Worm (Caenorhabditis elegans) whole organism, L4 larva: ENCODE data around the gene E04F6.9.
A peak's percentile ranks its signal among the peaks of the same experiment; 100 is the strongest.

Experiments
- D1046.2 ChIP-seq: fragments of 200-800 bp; sonication (Bioruptor generic); IDR thresholded peaks from 2 replicates; pipeline ENCODE4 v1.3.6; 2022; ENCODE audit warnings: missing genetic modification characterization, missing compliant biosample characterization
- F26F4.8 ChIP-seq: fragments of 200-800 bp; sonication (Bioruptor generic); conservative IDR thresholded peaks from 2 replicates; pipeline ENCODE4 v1.3.6; 2022; ENCODE audit warnings: missing genetic modification characterization, missing compliant biosample characterization
- F37D6.2 ChIP-seq: sonication (generic microtip); optimal IDR thresholded peaks from 2 replicates; lab custom pipeline; 2016; ENCODE audit warnings: mild to moderate bottlenecking, missing genetic modification characterization, missing compliant biosample characterization
- F44E2.7 ChIP-seq: fragments of 200-800 bp; sonication (Bioruptor generic); IDR thresholded peaks from 2 replicates; pipeline ENCODE4 v2.1.2; 2022; ENCODE audit warnings: missing genetic modification characterization, missing compliant biosample characterization
- T20F7.1 ChIP-seq: fragments of 200-800 bp; sonication (Bioruptor generic); optimal IDR thresholded peaks from 2 replicates; lab custom pipeline; 2018; ENCODE audit warnings: mild to moderate bottlenecking, missing genetic modification characterization, missing compliant biosample characterization
- T26A8.4 ChIP-seq: fragments of 200-800 bp; sonication (Bioruptor generic); IDR thresholded peaks from 2 replicates; pipeline ENCODE4 v1.3.6; 2022; ENCODE audit warnings: missing genetic modification characterization, missing compliant biosample characterization
- Y105C5A.15 ChIP-seq: fragments of 200-800 bp; sonication (Bioruptor generic); IDR thresholded peaks from 2 replicates; pipeline ENCODE4 v1.3.6; 2022; ENCODE audit warnings: missing genetic modification characterization, missing compliant biosample characterization
- Y75B8A.6 ChIP-seq: fragments of 200-800 bp; sonication (Bioruptor generic); IDR thresholded peaks from 2 replicates; pipeline ENCODE4 v1.3.6; 2022; ENCODE audit warnings: missing genetic modification reagents, missing genetic modification characterization, missing compliant biosample characterization
- aha-1 ChIP-seq: fragments of 150-350 bp; peaks from one replicate; lab custom pipeline; 2014; ENCODE audit warnings: missing biosample characterization, missing genetic modification characterization
- ceh-44 ChIP-seq: fragments of 200-800 bp; sonication (Bioruptor generic); IDR thresholded peaks from 2 replicates; pipeline ENCODE4 v1.3.6; 2022; ENCODE audit warnings: missing genetic modification reagents, missing genetic modification characterization, missing compliant biosample characterization
- ceh-82 ChIP-seq: sonication (generic microtip); optimal IDR thresholded peaks from 2 replicates; lab custom pipeline; 2017; ENCODE audit warnings: missing biosample characterization, missing genetic modification characterization
- daf-16 ChIP-seq, 3 experiments: sonication (generic microtip); optimal IDR thresholded peaks; 2 replicates each; lab custom pipeline; 2016 to 2017; ENCODE audit warnings: missing genetic modification characterization in 3 of 3, missing genetic modification reagents in 3 of 3, mild to moderate bottlenecking in 2 of 3, missing compliant biosample characterization in 2 of 3, missing biosample characterization in 1 of 3, moderate library complexity in 1 of 3
- dmd-6 ChIP-seq: fragments of 200-800 bp; sonication (Bioruptor generic); IDR thresholded peaks from 2 replicates; pipeline ENCODE4 v1.3.6; 2022; ENCODE audit warnings: missing genetic modification reagents, missing genetic modification characterization, missing compliant biosample characterization
- dmd-8 ChIP-seq: fragments of 200-800 bp; sonication (Bioruptor generic); IDR thresholded peaks from 2 replicates; pipeline ENCODE4 v1.3.6; 2022; ENCODE audit warnings: missing genetic modification characterization, missing compliant biosample characterization
- dve-1 ChIP-seq: sonication (generic microtip); optimal IDR thresholded peaks from 2 replicates; lab custom pipeline; 2017; ENCODE audit warnings: antibody characterized with exemption, mild to moderate bottlenecking, missing genetic modification characterization, missing compliant biosample characterization; ENCODE audit not compliant: insufficient read depth
- fos-1 ChIP-seq: fragments of 150-350 bp; optimal IDR thresholded peaks from 2 replicates; lab custom pipeline; 2014; ENCODE audit warnings: missing biosample characterization, missing genetic modification characterization
- gei-8 ChIP-seq: fragments of 200-800 bp; sonication (Bioruptor generic); optimal IDR thresholded peaks from 2 replicates; lab custom pipeline; 2018; ENCODE audit warnings: mild to moderate bottlenecking, missing genetic modification characterization, missing compliant biosample characterization
- hif-1 ChIP-seq, 2 experiments: sonication (generic microtip); optimal IDR thresholded peaks; 2 replicates each; lab custom pipeline; 2016 to 2017; ENCODE audit warnings: missing compliant biosample characterization in 2 of 2, missing genetic modification characterization in 2 of 2, missing genetic modification reagents in 2 of 2, missing genotype in 2 of 2, mild to moderate bottlenecking in 1 of 2
- hlh-30 ChIP-seq: sonication (generic microtip); optimal IDR thresholded peaks from 2 replicates; lab custom pipeline; 2017; ENCODE audit warnings: antibody characterized with exemption, mild to moderate bottlenecking, missing genetic modification characterization, missing compliant biosample characterization; ENCODE audit not compliant: insufficient read depth
- jun-1 ChIP-seq: fragments of 150-350 bp; optimal IDR thresholded peaks from 2 replicates; lab custom pipeline; 2014; ENCODE audit warnings: missing biosample characterization, missing genetic modification reagents, missing genetic modification characterization
- lim-7 ChIP-seq: fragments of 200-800 bp; sonication (Bioruptor generic); IDR thresholded peaks from 2 replicates; pipeline ENCODE4 v1.3.6; 2022; ENCODE audit warnings: missing genetic modification characterization, missing compliant biosample characterization
- lin-1 ChIP-seq: fragments of 200-800 bp; sonication (Bioruptor generic); IDR thresholded peaks from 2 replicates; pipeline ENCODE4 v1.3.6; 2022; ENCODE audit warnings: missing genetic modification reagents, missing genetic modification characterization, missing compliant biosample characterization
- lin-38 ChIP-seq: fragments of 200-800 bp; sonication (Bioruptor generic); IDR thresholded peaks from 2 replicates; pipeline ENCODE4 v1.3.6; 2022; ENCODE audit warnings: missing genetic modification reagents, missing genetic modification characterization, missing compliant biosample characterization
- lir-3 ChIP-seq: sonication (generic microtip); optimal IDR thresholded peaks from 2 replicates; lab custom pipeline; 2016; ENCODE audit warnings: mild to moderate bottlenecking, missing genetic modification characterization, missing compliant biosample characterization
- lsy-2 ChIP-seq, 2 experiments: fragments of 150-350 bp in 1 of 2; sonication (generic microtip) in 1 of 2; optimal IDR thresholded peaks; 2 replicates each; lab custom pipeline; 2014 to 2017; ENCODE audit warnings: missing biosample characterization in 2 of 2, missing genetic modification characterization in 2 of 2
- madf-5 ChIP-seq, 2 experiments: fragments of 200-800 bp; sonication (Bioruptor generic); IDR thresholded peaks; 2 replicates each; pipeline ENCODE4 v1.3.6; 2022; ENCODE audit warnings: missing compliant biosample characterization in 2 of 2, missing genetic modification characterization in 2 of 2
- mdt-29 ChIP-seq: fragments of 200-800 bp; sonication (Bioruptor generic); IDR thresholded peaks from 2 replicates; pipeline ENCODE4 v1.3.6; 2022; ENCODE audit warnings: missing genetic modification reagents, missing genetic modification characterization, missing compliant biosample characterization
- mep-1 ChIP-seq: fragments of 150-350 bp; sonication (generic microtip); optimal IDR thresholded peaks from 3 replicates; lab custom pipeline; 2014; ENCODE audit warnings: missing biosample characterization, missing genetic modification characterization
- mxl-2 ChIP-seq: fragments of 200-800 bp; sonication (Bioruptor generic); conservative IDR thresholded peaks from 2 replicates; pipeline ENCODE4 v1.3.6; 2022; ENCODE audit warnings: missing genetic modification reagents, missing genetic modification characterization, missing compliant biosample characterization
- nhr-11 ChIP-seq: fragments of 150-350 bp; optimal IDR thresholded peaks from 2 replicates; lab custom pipeline; 2014; ENCODE audit warnings: missing biosample characterization, missing genetic modification characterization
- nhr-111 ChIP-seq: fragments of 200-800 bp; sonication (Bioruptor generic); optimal IDR thresholded peaks from 2 replicates; lab custom pipeline; 2018; ENCODE audit warnings: mild to moderate bottlenecking, missing genetic modification characterization, missing compliant biosample characterization
- nhr-237 ChIP-seq: sonication (generic microtip); optimal IDR thresholded peaks from 2 replicates; lab custom pipeline; 2017; ENCODE audit warnings: missing biosample characterization, missing genetic modification characterization
- nhr-28 ChIP-seq: fragments of 150-350 bp; optimal IDR thresholded peaks from 2 replicates; lab custom pipeline; 2014; ENCODE audit warnings: missing biosample characterization, missing genetic modification characterization
- nhr-42 ChIP-seq: fragments of 200-800 bp; sonication (Bioruptor generic); IDR thresholded peaks from 2 replicates; pipeline ENCODE4 v1.3.6; 2022; ENCODE audit warnings: missing genetic modification characterization, missing compliant biosample characterization
- nhr-77 ChIP-seq: fragments of 150-350 bp; optimal IDR thresholded peaks from 2 replicates; lab custom pipeline; 2014; ENCODE audit warnings: missing biosample characterization, missing genetic modification characterization
- pha-4 ChIP-seq, 2 experiments: fragments of 150-350 bp in 1 of 2; fragments of 200-800 bp in 1 of 2; sonication (Bioruptor generic) in 1 of 2; IDR thresholded peaks in 1 of 2; optimal IDR thresholded peaks in 1 of 2; 2 replicates each; pipeline versions ENCODE4 v1.3.6 to Lab custom; 2014 to 2022; ENCODE audit warnings: missing genetic modification characterization in 2 of 2, missing genetic modification reagents in 2 of 2, missing biosample characterization in 1 of 2, missing compliant biosample characterization in 1 of 2
- pqm-1 ChIP-seq: sonication (generic microtip); optimal IDR thresholded peaks from 2 replicates; lab custom pipeline; 2017; ENCODE audit warnings: missing biosample characterization, missing genetic modification characterization
- set-16 ChIP-seq: fragments of 200-800 bp; sonication (Bioruptor generic); IDR thresholded peaks from 2 replicates; pipeline ENCODE4 v1.3.6; 2022; ENCODE audit warnings: missing genetic modification reagents, missing genetic modification characterization, missing compliant biosample characterization
- snpc-4 ChIP-seq: fragments of 150-350 bp; optimal IDR thresholded peaks from 2 replicates; lab custom pipeline; 2014; ENCODE audit warnings: missing biosample characterization, missing genetic modification characterization
- spr-1 ChIP-seq: sonication (generic microtip); optimal IDR thresholded peaks from 2 replicates; lab custom pipeline; 2016; ENCODE audit warnings: mild to moderate bottlenecking, missing genetic modification characterization, missing compliant biosample characterization
- unc-130 ChIP-seq: sonication (generic microtip); optimal IDR thresholded peaks from 2 replicates; lab custom pipeline; 2016; ENCODE audit warnings: missing genetic modification reagents, missing genetic modification characterization, missing compliant biosample characterization
- zag-1 ChIP-seq: fragments of 150-350 bp; optimal IDR thresholded peaks from 2 replicates; lab custom pipeline; 2014; ENCODE audit warnings: missing biosample characterization, missing genetic modification characterization
- ztf-7 ChIP-seq: fragments of 150-350 bp; optimal IDR thresholded peaks from 2 replicates; lab custom pipeline; 2014; ENCODE audit warnings: missing biosample characterization, missing genetic modification characterization

E04F6.9 gene

DNA sequence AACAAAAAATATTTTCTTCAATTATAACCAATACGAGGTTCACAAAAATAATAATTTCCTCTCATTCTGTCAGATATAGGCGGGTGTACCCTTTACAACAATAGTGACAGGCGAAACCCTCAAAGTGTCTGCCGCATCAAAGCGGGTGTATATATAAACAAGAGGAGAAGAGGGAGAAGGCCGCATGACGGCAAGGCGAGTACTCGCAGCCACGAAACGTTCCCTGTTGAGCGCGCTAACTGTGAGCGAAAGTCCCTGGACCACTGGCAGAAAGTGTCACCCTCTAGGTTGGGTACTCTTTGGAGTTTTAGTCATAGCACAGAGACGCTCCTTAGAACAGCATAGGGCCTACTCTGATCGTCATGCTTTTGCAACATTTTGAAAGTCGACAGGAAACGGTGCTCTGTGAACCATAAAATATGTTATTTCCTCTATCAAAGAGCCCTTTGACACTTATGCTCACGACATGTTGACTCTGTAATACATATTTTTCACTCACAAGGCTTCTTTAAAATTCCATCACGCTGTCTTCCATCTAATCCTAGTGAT lies 11.8 kb downstream of the E04F6.9 start, which contains the start of gene pcrg-1 (continued):
- TF ChIP-seq dve-1 (tag; lab: Kevin White, UChicago), result peak; percentile 57
- no peak for TF ChIP-seq nhr-28 (tag; lab: Kevin White, UChicago)
- no peak for TF ChIP-seq nhr-11 (tag; lab: Kevin White, UChicago)
- peak; percentile 95 for TF ChIP-seq F26F4.8
- TF ChIP-seq nhr-111 (GFP tag; lab: Kevin White, UChicago), result peak; percentile 76
- peak; percentile 12 for TF ChIP-seq gei-8 (GFP tag; lab: Kevin White, UChicago)
- peak; percentile 12 to 56 for TF ChIP-seq hif-1 (tag; optimal IDR thresholded peaks at IDR 0.05; lab: Kevin White, UChicago)
- TF ChIP-seq lir-3 (tag; lab: Kevin White, UChicago), result peak; percentile 70
- no peak for TF ChIP-seq jun-1 (tag; lab: Kevin White, UChicago)
- TF ChIP-seq ceh-44, result peak; percentile 62; the same call in 1 of the 2 replicates
- TF ChIP-seq nhr-77 (tag; lab: Kevin White, UChicago), result no peak
- peak; percentile 29 for TF ChIP-seq F37D6.2 (tag; lab: Kevin White, UChicago)
- peak; percentile 57 for TF ChIP-seq ztf-7 (tag; lab: Kevin White, UChicago)
- no peak; the same call in none of the 2 replicates for TF ChIP-seq set-16 (GFP tag; lab: Robert Waterston, UW)

ce11 chrII:7199308-7199707 lies 12.7 kb downstream of the E04F6.9 start, which contains the start of gene E04F6.6:
Gene E04F6.6 (minus strand): TSS chrII:7199565.
- TF ChIP-seq aha-1 (tag; lab: Kevin White, UChicago) (peak; percentile 30), lin-1 (GFP tag; lab: Robert Waterston, UW) (no peak), gei-8 (GFP tag; lab: Kevin White, UChicago) (no peak), nhr-28 (tag; lab: Kevin White, UChicago) (peak; percentile 87)

DNA sequence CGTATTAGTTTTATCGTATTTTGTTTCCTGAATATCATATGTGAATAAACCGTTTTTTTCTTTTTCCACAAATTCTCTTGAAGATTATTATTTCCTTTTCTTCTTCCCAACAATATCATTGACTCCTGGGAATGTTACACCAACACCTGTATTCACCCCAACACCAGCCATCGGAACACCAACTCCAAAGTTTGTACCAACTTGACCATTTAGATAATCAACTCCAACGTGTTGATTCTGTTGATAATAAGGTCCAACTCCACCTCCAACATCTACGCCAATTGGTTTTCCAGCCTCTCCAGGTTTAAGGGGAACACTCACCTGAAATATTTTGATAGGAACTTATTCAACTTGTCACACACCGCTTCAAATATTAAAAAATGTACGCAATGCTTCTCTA lies 14.5 kb downstream of the E04F6.9 start:
- TF ChIP-seq lin-38 (GFP tag; lab: Robert Waterston, UW), result peak; percentile 17; the same call in 1 of the 2 replicates
- TF ChIP-seq dmd-8 (GFP tag; lab: Robert Waterston, UW), result 0 out of 2 replicates have a peak, but pooled peaks have one; percentile 55
- TF ChIP-seq daf-16 (GFP tag; optimal IDR thresholded peaks at IDR 0.05; lab: Kevin White, UChicago), result no peak
- TF ChIP-seq daf-16 (tag; optimal IDR thresholded peaks at IDR 0.05; lab: Kevin White, UChicago), result peak; percentile 14
- no peak for TF ChIP-seq spr-1 (tag; lab: Kevin White, UChicago)
- TF ChIP-seq mep-1 (tag; lab: Kevin White, UChicago), result peak; percentile 29
- no peak for TF ChIP-seq D1046.2 (GFP tag; lab: Robert Waterston, UW)
- peak; percentile 95 for TF ChIP-seq aha-1 (tag; lab: Kevin White, UChicago)
- TF ChIP-seq hif-1 (tag; optimal IDR thresholded peaks at IDR 0.05; lab: Kevin White, UChicago), result no peak

DNA sequence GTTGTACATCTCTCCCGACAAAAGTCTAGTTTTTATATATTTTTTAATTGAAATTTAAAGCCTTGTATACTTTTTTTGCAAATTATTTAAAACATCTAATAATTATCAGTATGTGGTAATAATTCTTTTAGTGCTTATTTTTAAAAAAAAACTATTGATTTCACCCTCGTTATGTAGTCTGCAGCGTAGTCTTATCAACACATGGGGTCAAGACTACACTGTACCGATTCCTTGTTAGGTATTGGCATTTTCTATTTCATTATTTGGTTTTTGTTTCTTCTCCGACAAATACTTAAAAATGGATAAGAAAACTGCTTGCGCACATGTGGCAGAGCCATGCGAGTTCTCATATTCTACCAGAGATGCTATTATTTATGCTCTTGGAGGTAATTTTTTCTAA lies 15.9 kb downstream of the E04F6.9 start, which contains the start of gene maoc-1:
Gene maoc-1 (plus strand): TSS at position 237 of the 400 bp plus-strand sequence.
- TF ChIP-seq dmd-6, result no peak
- no peak for TF ChIP-seq aha-1 (tag; lab: Kevin White, UChicago)
- no peak for TF ChIP-seq F44E2.7 (GFP tag; lab: Robert Waterston, UW)
- no peak for TF ChIP-seq nhr-237 (tag; lab: Kevin White, UChicago)
- TF ChIP-seq nhr-77 (tag; lab: Kevin White, UChicago), result peak; percentile 37
- no peak for TF ChIP-seq fos-1 (tag; lab: Kevin White, UChicago)
- no peak for TF ChIP-seq zag-1 (tag; lab: Kevin White, UChicago)
- TF ChIP-seq Y105C5A.15 (GFP tag; lab: Robert Waterston, UW), result no peak
- no peak for TF ChIP-seq nhr-111 (GFP tag; lab: Kevin White, UChicago)
- TF ChIP-seq mxl-2 (GFP tag; lab: Robert Waterston, UW), result no peak
- no peak for TF ChIP-seq ztf-7 (tag; lab: Kevin White, UChicago)
- 0 out of 2 replicates have a peak, but pooled peaks have one; percentile 40 for TF ChIP-seq pha-4 (GFP tag; IDR thresholded peaks at IDR 0.05; lab: Robert Waterston, UW)
- no peak for TF ChIP-seq pha-4 (tag; optimal IDR thresholded peaks at IDR 0.05; lab: Kevin White, UChicago)
- TF ChIP-seq snpc-4 (tag; lab: Kevin White, UChicago), result no peak
- no peak for TF ChIP-seq nhr-42 (GFP tag; lab: Robert Waterston, UW)
- TF ChIP-seq ceh-82 (tag; lab: Kevin White, UChicago), result no peak
- no peak for TF ChIP-seq T26A8.4 (GFP tag; lab: Robert Waterston, UW)
- peak in 1 of 2 experiments; percentile 5 for TF ChIP-seq lsy-2 (tag; optimal IDR thresholded peaks at IDR 0.05; lab: Kevin White, UChicago)
- no peak for TF ChIP-seq madf-5 (GFP tag; IDR thresholded peaks at IDR 0.05; lab: Robert Waterston, UW)
- no peak for TF ChIP-seq T20F7.1 (GFP tag; lab: Kevin White, UChicago)
- TF ChIP-seq dve-1 (tag; lab: Kevin White, UChicago), result peak; percentile 24
- TF ChIP-seq unc-130 (GFP tag; lab: Kevin White, UChicago), result no peak
- no peak for TF ChIP-seq Y75B8A.6 (GFP tag; lab: Robert Waterston, UW)
- TF ChIP-seq mdt-29, result no peak
- TF ChIP-seq lim-7 (GFP tag; lab: Robert Waterston, UW), result no peak
- TF ChIP-seq hlh-30 (tag; lab: Kevin White, UChicago), result no peak
- TF ChIP-seq pqm-1 (tag; lab: Kevin White, UChicago), result no peak
